Worm (Caenorhabditis elegans): Measurements from ENCODE around the gene twk-14.

DNA sequence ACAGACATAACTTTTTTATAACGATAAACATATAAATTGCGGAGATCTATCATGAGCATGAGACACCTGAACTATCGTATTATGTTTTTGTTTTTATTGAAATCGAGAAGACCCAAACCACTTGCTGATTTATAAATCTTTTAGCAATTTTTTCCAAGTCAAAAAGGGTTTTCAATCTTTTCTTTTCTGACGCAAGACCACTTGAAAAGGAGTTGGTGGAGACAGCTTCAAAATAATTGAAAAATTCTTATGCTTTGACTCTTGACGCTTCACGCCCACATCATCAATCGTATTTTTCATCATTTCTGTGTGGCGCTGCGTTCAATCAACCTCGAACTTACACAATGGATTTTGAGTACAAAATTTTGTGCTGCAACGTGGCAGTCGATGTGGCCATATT is 24.1 kb downstream of the twk-14 start, which contains the start of gene F23H12.7:
- no peak for TF ChIP-seq T22C8.4 (GFP tag; IDR thresholded peaks at IDR 0.05)
- TF ChIP-seq flt-1 (GFP tag; IDR thresholded peaks at IDR 0.05), result no peak
- TF ChIP-seq tab-1 (GFP tag; IDR thresholded peaks at IDR 0.05), result no peak
- TF ChIP-seq klf-2 (GFP tag; conservative IDR thresholded peaks at IDR 0.05), result no peak
- no peak for TF ChIP-seq ztf-29 (GFP tag; IDR thresholded peaks at IDR 0.05)
- TF ChIP-seq med-1 (GFP tag; optimal IDR thresholded peaks at IDR 0.05; ENCODE audit: insufficient read depth), result no peak
- no peak for TF ChIP-seq ref-1 (GFP tag; conservative IDR thresholded peaks at IDR 0.05)
- no peak for TF ChIP-seq ztf-23 (GFP tag; IDR thresholded peaks at IDR 0.05)
